Worm (Caenorhabditis elegans) whole organism, young adult: ENCODE measurements around the gene F31D4.5.

Experiments
- C17E4.6 ChIP-seq: fragments of 200-800 bp; sonication (Bioruptor generic); IDR thresholded peaks from 2 replicates; pipeline ENCODE4 v1.3.6; 2022; ENCODE audit warnings: missing genetic modification reagents, missing genetic modification characterization, missing compliant biosample characterization
- ama-1 ChIP-seq, 3 experiments: fragments of 150-350 bp in 1 of 3; sonication (generic microtip) in 2 of 3; optimal IDR thresholded peaks; 2 replicates each; lab custom pipeline; 2014 to 2018; ENCODE audit warnings: missing biosample characterization in 2 of 3, missing genetic modification characterization in 2 of 3, missing genetic modification reagents in 2 of 3
- aptf-2 ChIP-seq: fragments of 200-800 bp; sonication (Bioruptor generic); conservative IDR thresholded peaks from 2 replicates; pipeline ENCODE4 v1.3.6; 2022; ENCODE audit warnings: missing genetic modification reagents, missing genetic modification characterization, missing compliant biosample characterization
- ceh-58 ChIP-seq: fragments of 200-800 bp; sonication (Bioruptor generic); IDR thresholded peaks from 2 replicates; pipeline ENCODE4 v1.3.6; 2022; ENCODE audit warnings: missing genetic modification characterization, missing compliant biosample characterization
- ceh-79 ChIP-seq: sonication (generic microtip); optimal IDR thresholded peaks from 2 replicates; lab custom pipeline; 2017; ENCODE audit warnings: mild to moderate bottlenecking, missing genetic modification characterization, missing compliant biosample characterization
- efl-1 ChIP-seq: fragments of 150-350 bp; optimal IDR thresholded peaks from 2 replicates; lab custom pipeline; 2014; ENCODE audit warnings: missing biosample characterization, missing genetic modification reagents, missing genetic modification characterization
- hlh-12 ChIP-seq: sonication (generic microtip); optimal IDR thresholded peaks from 2 replicates; lab custom pipeline; 2016; ENCODE audit warnings: missing genetic modification characterization, missing compliant biosample characterization
- lin-35 ChIP-seq, 3 experiments: fragments of 150-350 bp in 2 of 3; sonication (generic microtip) in 1 of 3; optimal IDR thresholded peaks; 2 replicates each; lab custom pipeline; 2014 to 2018; ENCODE audit warnings: missing biosample characterization in 3 of 3, missing genetic modification characterization in 3 of 3, missing genetic modification reagents in 3 of 3
- nfya-1 ChIP-seq: sonication (generic microtip); optimal IDR thresholded peaks from 2 replicates; lab custom pipeline; 2017; ENCODE audit warnings: antibody characterized with exemption, missing compliant biosample characterization, missing genetic modification characterization, borderline replicate concordance; ENCODE audit not compliant: insufficient read depth
- nhr-120 ChIP-seq: fragments of 200-800 bp; sonication (Bioruptor generic); IDR thresholded peaks from 2 replicates; pipeline ENCODE4 v1.3.6; 2022; ENCODE audit warnings: missing genetic modification characterization, missing compliant biosample characterization
- nhr-90 ChIP-seq: sonication (generic microtip); optimal IDR thresholded peaks from 2 replicates; lab custom pipeline; 2016; ENCODE audit warnings: missing genotype, mild to moderate bottlenecking, missing genetic modification characterization, missing compliant biosample characterization
- snpc-1.1 ChIP-seq: sonication (generic microtip); optimal IDR thresholded peaks from 2 replicates; lab custom pipeline; 2017; ENCODE audit warnings: missing genetic modification characterization, mild to moderate bottlenecking, missing compliant biosample characterization, antibody characterized with exemption, moderate library complexity, missing genotype, missing genetic modification reagents; ENCODE audit not compliant: insufficient read depth
- unc-62 ChIP-seq: fragments of 150-350 bp; optimal IDR thresholded peaks from 2 replicates; lab custom pipeline; 2014; ENCODE audit warnings: missing biosample characterization, missing genetic modification reagents, missing genetic modification characterization

DNA sequence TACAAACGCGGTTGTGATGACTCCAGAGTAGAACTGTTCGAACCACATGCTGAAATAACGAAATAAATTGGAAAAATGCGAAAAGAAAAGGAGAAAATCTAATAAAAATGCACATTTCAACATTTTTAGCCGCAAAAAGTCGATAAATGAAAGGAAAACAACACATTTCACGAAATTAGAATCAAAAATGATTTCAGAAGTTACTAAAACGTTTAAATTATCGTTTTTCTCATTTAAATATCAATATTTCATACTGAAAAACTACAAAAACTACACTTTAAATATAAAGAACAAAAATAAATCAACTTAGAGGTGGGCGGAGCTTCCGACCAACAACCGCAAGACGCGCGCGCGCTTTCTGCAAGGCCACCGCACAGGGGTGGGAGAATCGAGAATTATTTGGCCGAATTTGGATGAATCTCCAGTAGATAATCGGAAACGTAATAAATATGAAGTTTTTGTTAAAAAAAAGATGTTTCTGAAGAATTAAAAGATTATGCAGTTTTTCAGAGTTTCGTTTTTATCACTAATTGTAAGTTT, 2.0 kb upstream of the F31D4.5 start, which contains the start of gene ndua-1:
- TF ChIP-seq ceh-58 (GFP tag; lab: Robert Waterston, UW) = no peak
- peak; percentile 26 for TF ChIP-seq snpc-1.1 (tag; lab: Kevin White, UChicago)
- no peak for TF ChIP-seq lin-35 (GFP tag; optimal IDR thresholded peaks at IDR 0.05; lab: Kevin White, UChicago)
- no peak for TF ChIP-seq efl-1 (GFP tag; lab: Kevin White, UChicago)
- no peak for TF ChIP-seq ceh-79 (tag; lab: Kevin White, UChicago)
- TF ChIP-seq aptf-2 (GFP tag; lab: Robert Waterston, UW) = no peak
- no peak for TF ChIP-seq hlh-12 (tag; lab: Kevin White, UChicago)
- no peak for TF ChIP-seq nfya-1 (tag; lab: Kevin White, UChicago)
- TF ChIP-seq nhr-90 = no peak
- no peak for TF ChIP-seq nhr-120 (GFP tag; lab: Robert Waterston, UW)
- TF ChIP-seq unc-62 (GFP tag; lab: Kevin White, UChicago) = no peak
- no peak for TF ChIP-seq ama-1 (optimal IDR thresholded peaks at IDR 0.05; lab: Kevin White, UChicago)
- TF ChIP-seq ama-1 (GFP tag; optimal IDR thresholded peaks at IDR 0.05; lab: Kevin White, UChicago) = peak in 1 of 2 experiments; percentile 28
- no peak for TF ChIP-seq C17E4.6
